Worm (Caenorhabditis elegans) whole organism, L2 larva: ENCODE measurements around the gene rpl-10.

Source experiments
- aly-2 ChIP-seq: fragments of 150-350 bp; optimal IDR thresholded peaks from 2 replicates; lab custom pipeline; 2014; ENCODE audit warnings: missing biosample characterization, missing genetic modification characterization
- ama-1 ChIP-seq: fragments of 150-350 bp; optimal IDR thresholded peaks from 2 replicates; lab custom pipeline; 2018; ENCODE audit warnings: inconsistent platforms
- ceh-82 ChIP-seq: fragments of 150-350 bp; optimal IDR thresholded peaks from 2 replicates; lab custom pipeline; 2014; ENCODE audit warnings: missing biosample characterization, missing genetic modification characterization
- elt-1 ChIP-seq: fragments of 150-350 bp; optimal IDR thresholded peaks from 2 replicates; lab custom pipeline; 2014; ENCODE audit warnings: missing biosample characterization, missing genetic modification characterization
- lin-11 ChIP-seq: fragments of 150-350 bp; sonication (generic microtip); optimal IDR thresholded peaks from 2 replicates; lab custom pipeline; 2014; ENCODE audit warnings: missing biosample characterization, missing genetic modification characterization, inconsistent platforms, mixed read lengths
- mdl-1 ChIP-seq, 2 experiments: fragments of 150-350 bp in 1 of 2; sonication (generic microtip) in 1 of 2; optimal IDR thresholded peaks; 2 replicates each; lab custom pipeline; 2017; ENCODE audit warnings: missing biosample characterization in 2 of 2, missing genetic modification characterization in 2 of 2
- nhr-237 ChIP-seq: fragments of 150-350 bp; optimal IDR thresholded peaks from 2 replicates; lab custom pipeline; 2014; ENCODE audit warnings: missing biosample characterization, missing genetic modification characterization
- nhr-25 ChIP-seq: fragments of 150-350 bp; sonication (generic microtip); optimal IDR thresholded peaks from 3 replicates; lab custom pipeline; 2014; ENCODE audit warnings: missing biosample characterization, missing genetic modification characterization
- sma-9 ChIP-seq, 2 experiments: fragments of 150-350 bp in 1 of 2; sonication (generic microtip) in 1 of 2; optimal IDR thresholded peaks; 2 replicates each; lab custom pipeline; 2014 to 2016; ENCODE audit warnings: missing genetic modification characterization in 2 of 2, mild to moderate bottlenecking in 1 of 2, missing biosample characterization in 1 of 2, missing compliant biosample characterization in 1 of 2, missing genetic modification reagents in 1 of 2, moderate library complexity in 1 of 2
- zag-1 ChIP-seq: fragments of 150-350 bp; optimal IDR thresholded peaks from 2 replicates; lab custom pipeline; 2014; ENCODE audit warnings: missing biosample characterization, missing genetic modification characterization

DNA sequence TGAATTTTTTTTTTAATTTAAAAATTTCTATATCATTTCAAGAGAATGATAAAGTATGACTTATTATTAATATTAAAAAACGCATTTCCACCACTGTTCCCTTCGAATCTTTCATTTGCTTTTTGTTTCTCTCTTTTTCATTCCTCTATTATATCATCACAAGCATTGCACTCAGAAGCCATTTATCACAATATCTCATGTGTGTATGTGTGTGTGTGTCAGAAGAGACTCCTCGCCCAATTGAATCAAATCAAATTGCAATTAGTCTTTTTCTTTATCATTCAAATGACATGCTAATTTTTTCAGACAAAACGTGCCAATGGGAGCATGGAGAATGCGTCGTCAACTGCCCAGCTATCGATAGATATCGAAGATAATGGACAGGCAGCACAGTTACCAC, 27.5 kb upstream of the rpl-10 start, which contains the start of gene unc-105:
- TF ChIP-seq elt-1 (tag; lab: Kevin White, UChicago) = no peak
- no peak for TF ChIP-seq ama-1
- no peak for TF ChIP-seq ceh-82 (tag; lab: Kevin White, UChicago)
- TF ChIP-seq zag-1 = no peak
- no peak for TF ChIP-seq aly-2 (tag; lab: Kevin White, UChicago)
- no peak for TF ChIP-seq nhr-25 (tag; lab: Kevin White, UChicago)
- no peak for TF ChIP-seq nhr-237 (tag; lab: Kevin White, UChicago)
- no peak for TF ChIP-seq mdl-1 (tag; optimal IDR thresholded peaks at IDR 0.05; lab: Kevin White, UChicago)
- TF ChIP-seq lin-11 = no peak
- TF ChIP-seq sma-9 (GFP tag; optimal IDR thresholded peaks at IDR 0.05; lab: Kevin White, UChicago) = no peak
- TF ChIP-seq sma-9 (tag; optimal IDR thresholded peaks at IDR 0.05; lab: Kevin White, UChicago) = no peak
